Worm (Caenorhabditis elegans): ENCODE measurements around the gene dnj-2.

ce11 chrIV:11352768-11353167 lies 39.0 kb upstream of the dnj-2 start:
- TF ChIP-seq unc-130 (GFP tag; optimal IDR thresholded peaks at IDR 0.05) (no peak), atf-7 (tag; optimal IDR thresholded peaks at IDR 0.05) (no peak), sea-2 (GFP tag; IDR thresholded peaks at IDR 0.05) (no peak), tbx-9 (tag; optimal IDR thresholded peaks at IDR 0.05; ENCODE audit: borderline replicate concordance) (no peak), pha-4 (tag; optimal IDR thresholded peaks at IDR 0.05) (no peak), hmg-20 (GFP tag; IDR thresholded peaks at IDR 0.05) (no peak)
